Fruit fly (Drosophila melanogaster) whole organism, embryonic: ENCODE data around the gene CG17364.
A peak's percentile ranks its signal among the peaks of the same experiment; 100 is the strongest.

Source experiments
- Atf-2 ChIP-seq: fragments of 200-800 bp; sonication (Bioruptor generic); optimal IDR thresholded peaks from 2 replicates; lab custom pipeline; 2016; ENCODE audit warnings: missing biosample characterization, missing genetic modification characterization
- C15 ChIP-seq: fragments of 200-800 bp; sonication (Bioruptor generic); IDR thresholded peaks from 3 replicates; pipeline ENCODE4 v1.3.6; 2022; ENCODE audit warnings: missing biosample characterization, missing genetic modification characterization
- CG10209 ChIP-seq: fragments of 200-800 bp; sonication (Bioruptor generic); optimal IDR thresholded peaks from 3 replicates; lab custom pipeline; 2017; ENCODE audit warnings: missing biosample characterization, mild to moderate bottlenecking, missing genetic modification characterization, missing genetic modification reagents
- CG10267 ChIP-seq: fragments of 200-800 bp; sonication (Bioruptor generic); optimal IDR thresholded peaks from 2 replicates; lab custom pipeline; 2018; ENCODE audit warnings: missing biosample characterization, mild to moderate bottlenecking, missing genetic modification characterization, moderate library complexity
- CG11398 ChIP-seq: fragments of 200-800 bp; sonication (Bioruptor generic); optimal IDR thresholded peaks from 2 replicates; lab custom pipeline; 2016; ENCODE audit warnings: missing biosample characterization, missing genetic modification characterization
- CG14014 ChIP-seq: fragments of 200-800 bp; sonication (Bioruptor generic); IDR thresholded peaks from 2 replicates; pipeline ENCODE4 v1.3.6; 2022; ENCODE audit warnings: missing biosample characterization, missing genetic modification characterization
- CG14050 ChIP-seq: fragments of 200-800 bp; sonication (Bioruptor generic); IDR thresholded peaks from 3 replicates; pipeline ENCODE4 v1.3.6; 2022; ENCODE audit warnings: missing biosample characterization, missing genetic modification characterization
- CG14441 ChIP-seq: fragments of 200-800 bp; sonication (Bioruptor generic); IDR thresholded peaks from 2 replicates; pipeline ENCODE4 v1.3.6; 2022; ENCODE audit warnings: missing biosample characterization, missing genetic modification characterization
- CG14965 ChIP-seq: fragments of 200-800 bp; sonication (Bioruptor generic); optimal IDR thresholded peaks from 2 replicates; lab custom pipeline; 2016; ENCODE audit warnings: missing biosample characterization, missing genetic modification characterization, borderline replicate concordance
- CG17802 ChIP-seq: fragments of 200-800 bp; sonication (Bioruptor generic); optimal IDR thresholded peaks from 2 replicates; lab custom pipeline; 2018; ENCODE audit warnings: missing biosample characterization, mild to moderate bottlenecking, missing genetic modification characterization, moderate library complexity
- CG2678 ChIP-seq: fragments of 200-800 bp; sonication (Bioruptor generic); optimal IDR thresholded peaks from 3 replicates; lab custom pipeline; 2019; ENCODE audit warnings: missing biosample characterization, mild to moderate bottlenecking, missing genetic modification characterization, moderate library complexity
- CG31388 ChIP-seq: fragments of 200-800 bp; sonication (Bioruptor generic); optimal IDR thresholded peaks from 2 replicates; lab custom pipeline; 2016; ENCODE audit warnings: missing biosample characterization, missing genetic modification characterization
- CG3163 ChIP-seq: fragments of 200-800 bp; sonication (Bioruptor generic); optimal IDR thresholded peaks from 3 replicates; lab custom pipeline; 2016; ENCODE audit warnings: missing biosample characterization, missing genetic modification characterization
- CG3995 ChIP-seq: fragments of 200-800 bp; sonication (Bioruptor generic); optimal IDR thresholded peaks from 3 replicates; lab custom pipeline; 2016; ENCODE audit warnings: missing biosample characterization, missing genetic modification characterization
- CG7928 ChIP-seq: fragments of 200-800 bp; sonication (Bioruptor generic); optimal IDR thresholded peaks from 2 replicates; lab custom pipeline; 2017; ENCODE audit warnings: missing biosample characterization, mild to moderate bottlenecking, missing genetic modification characterization
- CG8281 ChIP-seq: fragments of 200-800 bp; sonication (Bioruptor generic); optimal IDR thresholded peaks from 2 replicates; lab custom pipeline; 2018; ENCODE audit warnings: missing biosample characterization, mild to moderate bottlenecking, missing genetic modification characterization, moderate library complexity
- CG9727 ChIP-seq: fragments of 200-800 bp; sonication (Bioruptor generic); optimal IDR thresholded peaks from 3 replicates; lab custom pipeline; 2017; ENCODE audit warnings: missing biosample characterization, mild to moderate bottlenecking, missing genetic modification characterization
- CG9876 ChIP-seq: fragments of 200-800 bp; sonication (Bioruptor generic); optimal IDR thresholded peaks from 2 replicates; lab custom pipeline; 2016; ENCODE audit warnings: missing biosample characterization, missing genetic modification characterization
- D19A ChIP-seq: fragments of 200-800 bp; optimal IDR thresholded peaks from 3 replicates; lab custom pipeline; 2019; ENCODE audit warnings: missing biosample characterization, mild to moderate bottlenecking, missing genetic modification characterization, moderate library complexity
- Doc2 ChIP-seq: fragments of 200-800 bp; sonication (Bioruptor generic); IDR thresholded peaks from 2 replicates; pipeline ENCODE4 v1.3.6; 2022; ENCODE audit warnings: missing biosample characterization, missing genetic modification characterization
- Dref ChIP-seq: fragments of 200-800 bp; sonication (Bioruptor generic); IDR thresholded peaks from 2 replicates; pipeline ENCODE4 v1.3.6; 2022; ENCODE audit warnings: missing biosample characterization, missing genetic modification characterization
- Drgx ChIP-seq: fragments of 200-800 bp; sonication (Bioruptor generic); IDR thresholded peaks from 2 replicates; pipeline ENCODE4 v1.3.6; 2022; ENCODE audit warnings: missing biosample characterization, missing genetic modification characterization
- E2f1 ChIP-seq: fragments of 200-800 bp; sonication (Bioruptor generic); IDR thresholded peaks from 2 replicates; pipeline ENCODE4 v1.3.6; 2022; ENCODE audit warnings: missing biosample characterization, missing genetic modification characterization
- Fer1 ChIP-seq: fragments of 200-800 bp; sonication (Bioruptor generic); optimal IDR thresholded peaks from 2 replicates; lab custom pipeline; 2017; ENCODE audit warnings: missing biosample characterization, mild to moderate bottlenecking, missing genetic modification characterization
- Fer3 ChIP-seq: fragments of 200-800 bp; sonication (Bioruptor generic); optimal IDR thresholded peaks from 2 replicates; lab custom pipeline; 2018; ENCODE audit warnings: missing biosample characterization, mild to moderate bottlenecking, missing genetic modification characterization, moderate library complexity
- H15 ChIP-seq: fragments of 200-800 bp; sonication (Bioruptor generic); IDR thresholded peaks from 3 replicates; pipeline ENCODE4 v1.3.6; 2022; ENCODE audit warnings: missing biosample characterization, missing genetic modification characterization
- Lhr ChIP-seq: fragments of 200-800 bp; sonication (Bioruptor generic); optimal IDR thresholded peaks from 3 replicates; lab custom pipeline; 2017; ENCODE audit warnings: mild to moderate bottlenecking, missing biosample characterization, missing genetic modification reagents, missing genetic modification characterization
- Mad ChIP-seq: fragments of 200-800 bp; sonication (Bioruptor generic); optimal IDR thresholded peaks from 2 replicates; lab custom pipeline; 2016; ENCODE audit warnings: missing biosample characterization, missing genetic modification characterization
- NK7.1 ChIP-seq: fragments of 200-800 bp; sonication (Bioruptor generic); optimal IDR thresholded peaks from 3 replicates; lab custom pipeline; 2016; ENCODE audit warnings: missing biosample characterization, missing genetic modification characterization
- Neu2 ChIP-seq: fragments of 200-800 bp; sonication (Bioruptor generic); optimal IDR thresholded peaks from 3 replicates; lab custom pipeline; 2016; ENCODE audit warnings: missing biosample characterization, missing genetic modification characterization, borderline replicate concordance
- Oaz ChIP-seq: fragments of 200-800 bp; sonication (Bioruptor generic); IDR thresholded peaks from 2 replicates; pipeline ENCODE4 v1.3.6; 2022; ENCODE audit warnings: missing biosample characterization, missing genetic modification characterization
- Pdp1 ChIP-seq, 2 experiments: fragments of 200-800 bp; sonication (Bioruptor generic); optimal IDR thresholded peaks; 3 replicates each; lab custom pipeline; 2016; ENCODE audit warnings: missing biosample characterization in 2 of 2, missing genetic modification characterization in 2 of 2, mild to moderate bottlenecking in 1 of 2, moderate library complexity in 1 of 2
- Ptx1 ChIP-seq: fragments of 200-800 bp; sonication (Bioruptor generic); IDR thresholded peaks from 2 replicates; pipeline ENCODE4 v1.3.6; 2022; ENCODE audit warnings: missing biosample characterization, missing genetic modification characterization
- Rfx ChIP-seq: fragments of 200-800 bp; sonication (Bioruptor generic); IDR thresholded peaks from 2 replicates; pipeline ENCODE4 v1.3.6; 2022; ENCODE audit warnings: missing biosample characterization, missing genetic modification characterization
- Taf1 ChIP-seq: fragments of 200-800 bp; sonication (Bioruptor generic); IDR thresholded peaks from 2 replicates; pipeline ENCODE4 v1.3.6; 2022; ENCODE audit warnings: missing biosample characterization, missing genetic modification characterization
- Xbp1 ChIP-seq: fragments of 200-800 bp; sonication (Bioruptor generic); optimal IDR thresholded peaks from 3 replicates; lab custom pipeline; 2016; ENCODE audit warnings: missing biosample characterization, mild to moderate bottlenecking, missing genetic modification characterization
- ab ChIP-seq: fragments of 200-800 bp; sonication (Bioruptor generic); optimal IDR thresholded peaks from 2 replicates; lab custom pipeline; 2016; ENCODE audit warnings: missing biosample characterization, missing genetic modification characterization
- bsh ChIP-seq, 2 experiments: fragments of 200-800 bp; sonication (Bioruptor generic); optimal IDR thresholded peaks; 2 replicates each; lab custom pipeline; 2017 to 2018; ENCODE audit warnings: mild to moderate bottlenecking in 2 of 2, missing biosample characterization in 2 of 2, missing genetic modification characterization in 2 of 2, moderate library complexity in 1 of 2
- cad ChIP-seq: fragments of >200 bp; optimal IDR thresholded peaks from 2 replicates; lab custom pipeline; 2017; ENCODE audit warnings: missing biosample characterization, missing genetic modification characterization
- exex ChIP-seq: fragments of 200-800 bp; sonication (Bioruptor generic); optimal IDR thresholded peaks from 4 replicates; lab custom pipeline; 2018; ENCODE audit warnings: missing biosample characterization, mild to moderate bottlenecking, missing genetic modification characterization, moderate library complexity
- fd96Cb ChIP-seq: fragments of 200-800 bp; sonication (Bioruptor generic); optimal IDR thresholded peaks from 2 replicates; lab custom pipeline; 2018; ENCODE audit warnings: missing biosample characterization, mild to moderate bottlenecking, missing genetic modification characterization, moderate library complexity
- gce ChIP-seq: fragments of 200-800 bp; sonication (Bioruptor generic); IDR thresholded peaks from 3 replicates; pipeline ENCODE4 v1.3.6; 2022; ENCODE audit warnings: missing biosample characterization, missing genetic modification characterization
- grau ChIP-seq: fragments of 200-800 bp; optimal IDR thresholded peaks from 3 replicates; lab custom pipeline; 2019; ENCODE audit warnings: missing biosample characterization, mild to moderate bottlenecking, missing genetic modification characterization, moderate library complexity
- ind ChIP-seq: fragments of 200-800 bp; sonication (Bioruptor generic); optimal IDR thresholded peaks from 3 replicates; lab custom pipeline; 2016; ENCODE audit warnings: missing biosample characterization, missing genetic modification characterization
- ken ChIP-seq: fragments of 200-800 bp; sonication (Bioruptor generic); IDR thresholded peaks from 3 replicates; pipeline ENCODE4 v1.3.6; 2022; ENCODE audit warnings: missing biosample characterization, missing genetic modification characterization
- lbe ChIP-seq: fragments of 200-800 bp; sonication (Bioruptor generic); optimal IDR thresholded peaks from 2 replicates; lab custom pipeline; 2016; ENCODE audit warnings: missing biosample characterization, mild to moderate bottlenecking, missing genetic modification characterization
- phol ChIP-seq: fragments of 200-800 bp; sonication (Bioruptor generic); optimal IDR thresholded peaks from 3 replicates; lab custom pipeline; 2018; ENCODE audit warnings: missing biosample characterization, mild to moderate bottlenecking, missing genetic modification characterization, moderate library complexity
- sens-2 ChIP-seq: fragments of 200-800 bp; sonication (Bioruptor generic); IDR thresholded peaks from 2 replicates; pipeline ENCODE4 v1.3.6; 2022; ENCODE audit warnings: missing biosample characterization, missing genetic modification characterization
- sna ChIP-seq: fragments of 200-800 bp; sonication (Bioruptor generic); IDR thresholded peaks from 2 replicates; pipeline ENCODE4 v1.3.6; 2022; ENCODE audit warnings: missing biosample characterization, missing genetic modification characterization; ENCODE audit not compliant: partially characterized antibody
- sqz ChIP-seq: fragments of 200-800 bp; sonication (Bioruptor generic); optimal IDR thresholded peaks from 3 replicates; lab custom pipeline; 2018; ENCODE audit warnings: missing biosample characterization, mild to moderate bottlenecking, missing genetic modification characterization
- toy ChIP-seq: fragments of 200-800 bp; sonication (Bioruptor generic); IDR thresholded peaks from 2 replicates; pipeline ENCODE4 v1.3.6; 2022; ENCODE audit warnings: missing biosample characterization, missing genetic modification characterization

CG17364 gene

DNA sequence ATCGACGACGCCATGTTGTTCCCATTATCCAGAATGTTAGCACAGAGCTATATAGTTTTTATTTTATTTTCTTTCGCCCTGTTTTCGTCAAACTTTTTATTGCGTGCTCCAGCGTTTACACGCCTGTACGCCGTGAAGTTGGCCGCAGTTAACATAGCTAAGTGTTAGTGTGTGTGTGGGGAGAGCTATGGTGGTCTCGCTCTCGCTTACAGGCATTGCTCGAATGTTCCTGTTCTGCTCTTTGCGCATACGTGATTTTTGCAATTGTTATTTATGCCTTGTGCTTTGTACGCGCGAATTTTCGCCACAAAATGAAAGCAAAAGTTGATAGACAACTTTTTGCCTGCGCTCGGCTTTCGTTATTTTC is 10.8 kb upstream of the CG17364 start (continued):
- TF ChIP-seq Pdp1 (GFP tag; optimal IDR thresholded peaks at IDR 0.05; lab: Kevin White, UChicago) (no peak), H15 (GFP tag; lab: Robert Waterston, UW) (no peak), NK7.1 (GFP tag; lab: Kevin White, UChicago) (no peak), Mad (GFP tag; lab: Kevin White, UChicago) (no peak), sens-2 (GFP tag; lab: Robert Waterston, UW) (no peak), gce (GFP tag; lab: Robert Waterston, UW) (0 out of 3 replicates have a peak, but pooled peaks have one; percentile 26), CG14441 (peak; percentile 50; the same call in 1 of the 2 replicates), CG14050 (no peak), ken (GFP tag; lab: Robert Waterston, UW) (no peak), ab (no peak), CG9876 (GFP tag; lab: Kevin White, UChicago) (no peak), lbe (no peak), ind (GFP tag; lab: Kevin White, UChicago) (no peak), Taf1 (GFP tag; lab: Robert Waterston, UW) (no peak), Rfx (GFP tag; lab: Robert Waterston, UW) (peak; percentile 52), Doc2 (no peak), exex (tag; lab: Kevin White, UChicago) (no peak), D19A (tag; lab: Kevin White, UChicago) (no peak), Oaz (GFP tag; lab: Robert Waterston, UW) (no peak), CG7928 (no peak), Lhr (GFP tag; lab: Kevin White, UChicago) (no peak), sqz (GFP tag; lab: Kevin White, UChicago) (no peak), Ptx1 (GFP tag; lab: Robert Waterston, UW) (no peak), CG10209 (GFP tag; lab: Kevin White, UChicago) (no peak), sna (GFP tag; lab: Robert Waterston, UW) (no peak), Atf-2 (GFP tag; lab: Kevin White, UChicago) (no peak), CG17802 (tag; lab: Kevin White, UChicago) (no peak)

DNA sequence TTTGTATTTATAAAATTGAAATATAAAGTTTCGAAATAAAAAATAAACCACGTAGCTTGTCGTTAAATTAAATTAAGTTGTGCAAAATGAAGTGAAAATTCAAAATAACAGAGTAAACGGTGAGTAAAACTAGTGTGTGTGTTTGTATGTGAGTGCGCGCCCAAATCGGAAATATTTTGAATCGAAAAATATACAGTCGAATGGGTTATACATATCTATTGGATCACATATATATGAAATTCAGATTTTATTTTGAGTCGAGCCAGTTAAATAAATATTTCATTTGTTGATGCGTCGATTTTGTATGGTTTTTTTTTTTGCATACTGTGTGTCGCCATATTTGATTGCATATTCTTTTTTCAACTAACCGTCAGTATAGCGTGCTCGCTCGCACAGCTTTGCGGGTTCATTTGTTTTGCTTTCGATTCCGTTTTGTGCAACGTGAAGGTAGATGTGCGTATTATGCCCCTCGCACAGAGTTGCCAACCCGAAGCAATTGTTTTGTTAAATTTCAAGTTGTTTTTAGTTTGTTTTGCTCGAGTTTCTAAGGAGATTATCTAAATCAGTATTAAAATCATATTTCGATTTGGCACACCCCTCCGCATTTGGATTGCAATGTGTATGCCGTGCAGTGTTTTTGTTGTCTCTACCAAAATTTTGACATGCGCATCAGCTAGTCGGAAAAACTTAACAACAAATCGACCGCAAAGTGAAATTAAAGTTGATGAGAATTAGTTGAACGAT is 10.3 kb upstream of the CG17364 start:
- TF ChIP-seq CG10267 (no peak), CG31388 (GFP tag; lab: Kevin White, UChicago) (no peak), CG2678 (tag; lab: Kevin White, UChicago) (peak; percentile 21), E2f1 (no peak), CG11398 (GFP tag; lab: Kevin White, UChicago) (no peak), C15 (no peak), lbe (no peak), CG3163 (GFP tag; lab: Kevin White, UChicago) (no peak), CG14965 (GFP tag; lab: Kevin White, UChicago) (no peak), CG8281 (no peak), Fer1 (GFP tag; lab: Kevin White, UChicago) (no peak), bsh (GFP tag; optimal IDR thresholded peaks at IDR 0.05; lab: Kevin White, UChicago) (no peak), Drgx (GFP tag; lab: Robert Waterston, UW) (0 out of 2 replicates have a peak, but pooled peaks have one; percentile 21), phol (tag; lab: Kevin White, UChicago) (peak; percentile 98), CG3995 (GFP tag; lab: Kevin White, UChicago) (no peak), Neu2 (GFP tag; lab: Kevin White, UChicago) (peak; percentile 33), CG9727 (GFP tag; lab: Kevin White, UChicago) (no peak), grau (tag; lab: Kevin White, UChicago) (peak; percentile 18), Fer3 (no peak), cad (GFP tag; lab: Kevin White, UChicago) (no peak), Xbp1 (no peak), toy (GFP tag; lab: Robert Waterston, UW) (no peak), Dref (GFP tag; lab: Robert Waterston, UW) (no peak), CG14014 (GFP tag; lab: Robert Waterston, UW) (no peak), fd96Cb (no peak)
